Fruit fly (Drosophila melanogaster) ovary, adult (tissue): Measurements from ENCODE around the gene CG4572.
A peak's percentile ranks its signal among the peaks of the same experiment; 100 is the strongest.

ENCODE experiments used
- CG17801 ChIP-seq: fragments of 200-800 bp; optimal IDR thresholded peaks from 2 replicates; lab custom pipeline; 2019; ENCODE audit warnings: missing biosample characterization, mild to moderate bottlenecking, missing genetic modification characterization, moderate library complexity; ENCODE audit not compliant: partially characterized antibody

Gene CG4572

DNA sequence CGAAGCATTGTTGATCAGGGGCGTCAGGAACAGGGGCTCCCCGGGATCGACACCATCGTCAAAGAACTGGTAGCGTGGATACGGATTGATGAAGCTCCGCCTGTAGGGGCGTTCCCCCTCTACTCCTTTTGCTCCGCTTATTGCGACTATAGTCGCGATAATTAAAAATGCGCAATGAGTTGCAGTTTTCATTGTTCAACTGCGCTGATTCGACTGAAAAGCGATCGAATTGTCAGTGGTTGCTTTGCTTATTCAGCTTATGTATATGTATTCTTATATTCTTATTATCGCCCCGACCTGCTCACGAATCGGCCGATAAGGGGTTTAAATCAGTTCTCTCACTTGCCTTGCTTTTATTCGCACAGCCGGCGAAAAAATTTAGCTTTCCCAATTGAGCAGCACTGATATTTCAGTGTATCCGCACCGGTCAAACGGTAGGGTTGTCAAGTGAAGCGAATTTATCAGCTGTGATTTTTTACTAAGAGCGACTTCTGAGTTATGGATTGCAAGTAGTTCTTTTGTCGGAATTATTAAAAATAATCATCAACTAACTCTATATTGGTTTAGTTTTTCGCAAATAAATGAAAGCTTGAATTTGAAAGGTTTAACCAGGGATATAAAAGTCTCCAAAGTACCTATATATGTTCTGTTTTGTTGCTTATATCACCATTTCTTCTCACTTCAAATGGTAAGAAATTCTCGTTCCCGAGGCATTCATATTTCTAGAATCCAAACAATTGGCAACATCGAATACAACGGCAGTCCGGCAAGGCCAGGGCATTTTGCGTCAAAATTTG, at the start of gene CG4572, which contains the start of gene CG4686:
Gene CG4572, minus strand, starts transcription at position 415 of the 797 bp plus-strand sequence.
Gene CG4686, plus strand, starts transcription at position 518 of the 797 bp plus-strand sequence.
- peak; percentile 85 for TF ChIP-seq CG17801 (GFP tag; lab: Kevin White, UChicago)

DNA sequence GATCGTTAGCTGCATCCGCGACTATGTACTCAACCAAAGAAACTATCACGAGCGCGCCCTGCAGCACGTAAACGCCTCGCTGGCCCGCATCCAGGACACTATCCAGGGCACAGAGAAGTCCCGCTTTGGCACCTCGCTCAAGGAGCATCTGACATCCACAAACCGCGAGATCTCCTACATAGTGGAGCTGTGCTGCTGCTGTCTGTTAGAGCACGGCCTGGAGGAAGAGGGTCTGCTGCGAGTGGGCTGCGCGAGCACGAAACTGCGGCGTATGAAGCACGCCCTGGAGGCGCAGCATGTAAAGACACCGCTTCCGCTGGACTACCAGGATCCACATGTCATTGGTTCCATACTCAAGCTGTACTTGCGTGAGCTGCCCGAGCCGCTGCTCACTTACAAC, 46.8 kb upstream of the CG4572 start:
- TF ChIP-seq CG17801 (GFP tag; lab: Kevin White, UChicago), result no peak

DNA sequence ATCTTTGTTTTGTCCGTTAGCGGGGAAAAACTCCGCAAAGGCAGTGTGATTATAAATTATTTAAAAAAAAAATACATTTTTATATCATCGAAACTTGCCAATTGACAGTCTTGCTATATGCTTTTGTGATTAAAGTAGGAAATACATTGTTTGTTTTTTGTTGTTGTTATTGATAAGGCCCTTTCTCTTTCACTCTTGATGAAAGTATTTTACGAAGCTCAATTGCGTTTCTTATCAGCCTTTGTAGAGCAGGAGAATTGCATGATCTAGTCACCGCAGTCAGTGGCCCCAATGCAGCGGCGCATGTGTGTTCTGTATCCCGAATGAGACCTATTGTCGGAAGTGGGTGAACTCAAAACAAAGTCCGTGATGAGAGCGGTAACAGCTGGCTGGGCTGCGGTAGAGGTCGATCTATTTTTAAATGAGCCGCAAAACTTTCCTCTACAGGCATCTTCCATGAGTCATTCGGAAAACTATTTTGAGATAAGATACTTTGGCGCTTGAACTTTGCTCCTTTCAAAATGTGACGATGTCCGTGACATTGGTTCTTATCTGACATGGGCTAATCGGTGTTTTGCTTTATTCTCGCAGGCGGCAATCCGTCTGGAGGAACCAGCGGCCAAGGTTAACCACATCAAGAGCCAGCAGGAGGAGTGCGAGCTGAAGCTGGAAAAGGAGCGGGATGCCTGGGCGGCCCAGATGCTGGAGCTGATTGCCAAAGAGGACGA, 46.3 kb upstream of the CG4572 start:
- TF ChIP-seq CG17801 (GFP tag; lab: Kevin White, UChicago), result no peak

DNA sequence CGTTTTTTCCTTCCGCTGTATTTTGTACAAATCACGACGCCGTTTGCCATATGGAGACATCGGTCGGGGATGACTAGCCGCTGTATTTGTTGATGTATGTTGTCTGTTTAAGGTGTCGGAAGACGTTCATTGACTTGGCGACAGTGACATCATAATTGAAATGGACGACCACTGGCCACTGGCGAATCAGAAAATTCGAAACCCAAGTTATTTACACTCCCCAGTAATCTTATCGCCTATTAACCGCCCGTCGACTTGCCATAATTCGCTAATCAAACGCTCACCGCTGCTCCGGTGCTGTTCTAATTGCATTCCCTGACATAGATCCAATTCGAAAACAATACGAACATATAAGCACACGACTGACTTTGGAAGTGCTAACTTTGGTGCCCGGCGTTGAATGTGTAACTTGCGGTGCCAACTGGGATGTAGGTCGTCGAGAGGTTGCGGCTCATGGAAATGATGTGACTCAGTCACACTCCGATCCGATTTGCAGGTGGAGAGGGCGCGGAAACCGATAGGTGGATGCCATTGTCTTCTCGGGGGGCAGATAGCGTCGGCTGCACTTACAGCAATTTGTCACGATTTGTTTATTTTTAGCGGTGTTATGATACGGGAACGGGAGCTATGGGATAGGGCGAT, 45.5 kb upstream of the CG4572 start:
- TF ChIP-seq CG17801 (GFP tag; lab: Kevin White, UChicago), result no peak

DNA sequence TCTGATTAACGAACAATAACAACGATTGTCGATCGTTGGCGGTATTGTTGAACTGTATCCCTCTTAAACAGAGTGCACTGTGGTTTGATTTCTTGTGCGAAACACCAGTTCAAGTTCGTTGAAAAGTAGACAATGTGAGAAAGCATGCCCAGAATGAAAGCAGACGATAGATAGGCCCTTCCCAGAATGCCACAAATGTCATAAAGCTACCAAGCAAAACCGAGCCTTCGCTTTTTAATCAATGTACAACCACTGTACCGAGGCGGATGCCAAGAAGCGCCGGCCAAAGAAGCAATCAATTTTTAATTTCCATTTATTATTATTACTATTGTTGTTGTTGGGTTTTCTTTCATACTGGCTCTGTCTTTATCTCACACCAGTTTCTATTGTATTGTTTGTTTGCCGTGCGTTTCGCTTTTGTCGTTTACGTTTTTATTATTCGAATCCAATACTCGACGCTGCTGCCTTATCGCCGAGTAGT, 44.7 kb upstream of the CG4572 start:
- TF ChIP-seq CG17801 (GFP tag; lab: Kevin White, UChicago), result no peak

DNA sequence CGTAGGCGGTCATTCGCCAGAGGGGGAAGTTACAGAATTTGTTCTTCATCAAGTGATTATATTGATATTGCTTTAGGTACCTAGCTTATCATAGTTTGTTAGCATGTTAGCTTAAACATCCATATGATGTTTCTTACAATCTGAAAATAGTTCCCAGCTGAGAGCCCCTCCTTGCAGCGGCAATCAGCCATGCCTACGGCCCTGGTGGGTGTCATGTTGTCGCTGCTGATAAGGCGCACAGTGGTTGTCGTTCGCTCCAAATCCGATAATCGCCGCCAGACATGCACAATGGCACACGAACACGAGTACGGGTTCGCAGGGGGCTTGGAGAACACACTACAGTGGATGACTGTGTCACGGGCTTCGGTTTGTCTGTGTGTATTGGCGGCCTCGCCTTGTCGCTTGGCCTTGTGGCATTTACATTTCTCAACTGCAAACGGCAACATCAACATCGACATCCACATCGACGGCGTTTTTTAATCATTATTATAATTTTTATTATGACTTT, 41.8 kb upstream of the CG4572 start:
- TF ChIP-seq CG17801 (GFP tag; lab: Kevin White, UChicago), result peak; percentile 47

DNA sequence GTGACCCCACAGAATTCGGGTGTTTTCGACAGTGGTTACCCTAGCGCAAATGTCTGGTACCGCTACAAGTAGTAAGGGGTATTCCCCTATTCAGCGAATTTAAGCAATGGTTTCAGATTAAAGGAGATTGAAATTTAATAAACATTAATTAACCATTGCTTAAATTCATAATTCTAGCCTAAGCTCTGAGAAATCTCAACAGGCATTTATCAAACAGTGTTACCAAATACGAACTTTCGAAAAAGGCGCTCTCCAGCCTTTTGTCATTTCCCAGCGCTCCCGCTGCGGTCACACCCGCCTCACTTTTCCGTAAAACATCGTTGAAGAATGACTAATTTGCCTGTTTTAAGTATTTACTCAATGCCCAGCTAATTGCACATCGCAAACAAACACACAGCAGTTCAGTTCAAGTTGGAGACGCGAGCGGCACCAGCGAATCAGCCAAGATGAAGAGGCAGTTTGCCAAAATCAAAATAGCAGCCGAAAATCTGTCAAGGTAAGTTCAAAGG, 40.7 kb upstream of the CG4572 start, which contains the start of the genes Surf6 and RhoGAP92B:
Gene Surf6, minus strand, starts transcription at position 4 of the 509 bp plus-strand sequence.
Gene RhoGAP92B, plus strand, starts transcription at position 300 of the 509 bp plus-strand sequence.
- peak; percentile 72 for TF ChIP-seq CG17801 (GFP tag; lab: Kevin White, UChicago)

DNA sequence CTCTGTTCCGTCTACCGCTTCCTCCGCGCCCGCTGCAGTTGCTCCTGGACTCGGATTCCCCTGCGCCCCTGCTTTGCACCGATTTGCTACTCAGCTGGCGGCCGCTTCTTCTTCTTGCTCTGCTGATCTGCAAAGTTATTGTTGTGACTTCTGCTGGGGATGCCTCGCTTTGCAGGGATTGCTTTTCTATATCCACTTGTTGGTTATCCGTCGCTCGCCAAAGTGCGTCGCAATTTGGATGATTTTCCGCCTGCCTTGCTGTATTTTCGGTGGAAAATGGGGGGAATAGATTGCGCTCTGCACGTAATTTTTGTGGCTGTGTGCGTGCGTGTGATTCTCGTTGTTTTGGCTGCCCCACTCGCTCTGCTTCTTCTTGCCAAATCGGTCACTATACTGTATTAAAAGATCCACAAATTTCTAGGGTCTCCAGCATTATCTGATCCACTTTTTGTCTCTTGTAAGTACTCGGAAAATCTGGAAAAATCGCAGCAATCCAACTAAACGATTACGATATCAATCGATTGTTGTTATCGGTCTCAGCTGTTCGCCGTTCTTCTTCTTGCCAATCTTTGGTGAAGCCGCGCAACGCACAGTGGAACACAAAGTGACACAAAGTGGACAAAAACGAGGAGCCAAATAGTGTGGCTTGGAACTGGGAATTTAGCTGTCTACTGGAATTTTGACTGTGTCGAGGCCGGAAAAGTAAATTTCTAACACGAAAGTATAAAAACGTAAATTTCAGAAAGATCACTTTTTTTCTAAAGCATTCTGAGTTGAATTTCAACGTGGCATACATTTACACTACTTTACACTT, 38.9 kb upstream of the CG4572 start, which contains the start of gene ClpX:
Gene ClpX, minus strand, starts transcription at position 764 of the 814 bp plus-strand sequence.
- peak; percentile 54 for TF ChIP-seq CG17801 (GFP tag; lab: Kevin White, UChicago)

DNA sequence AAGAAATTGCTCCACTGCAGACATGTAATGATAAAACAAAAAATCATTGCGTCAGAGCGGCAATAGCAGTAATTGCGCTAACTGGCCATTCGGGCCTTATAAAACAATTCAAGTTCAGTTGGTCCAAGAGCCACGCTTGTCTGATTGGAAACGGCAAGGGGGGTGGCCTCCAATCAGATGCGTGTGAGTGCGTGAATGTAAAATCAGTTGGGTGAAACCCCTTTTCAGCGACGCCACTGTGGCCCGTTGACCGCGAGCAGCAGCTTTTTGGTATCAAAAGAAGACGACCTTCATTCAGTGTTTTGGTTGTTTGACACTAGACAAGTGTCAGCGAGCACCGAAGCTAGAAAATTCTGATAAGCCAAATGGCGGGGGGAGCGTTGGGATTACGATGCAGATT, 38.1 kb upstream of the CG4572 start:
- no peak for TF ChIP-seq CG17801 (GFP tag; lab: Kevin White, UChicago)

DNA sequence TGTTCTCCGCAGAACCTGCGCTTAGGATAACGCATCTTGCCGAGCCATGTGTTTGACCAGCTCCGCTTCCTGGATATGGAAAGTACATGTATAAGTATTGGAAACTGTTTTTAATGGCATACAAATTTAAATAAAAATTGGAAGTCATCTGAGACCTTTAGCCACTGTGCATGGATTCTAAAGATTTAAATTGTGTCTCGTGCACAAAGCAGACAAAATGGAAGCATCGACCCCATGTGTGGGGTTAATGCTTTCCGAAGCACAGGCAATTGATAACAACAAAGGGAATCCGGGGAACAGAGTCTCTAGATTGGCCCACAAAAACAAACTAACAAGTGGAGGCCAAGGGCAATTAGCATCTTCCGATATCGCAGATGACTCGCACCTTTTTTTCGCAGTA, 37.5 kb upstream of the CG4572 start:
- no peak for TF ChIP-seq CG17801 (GFP tag; lab: Kevin White, UChicago)

DNA sequence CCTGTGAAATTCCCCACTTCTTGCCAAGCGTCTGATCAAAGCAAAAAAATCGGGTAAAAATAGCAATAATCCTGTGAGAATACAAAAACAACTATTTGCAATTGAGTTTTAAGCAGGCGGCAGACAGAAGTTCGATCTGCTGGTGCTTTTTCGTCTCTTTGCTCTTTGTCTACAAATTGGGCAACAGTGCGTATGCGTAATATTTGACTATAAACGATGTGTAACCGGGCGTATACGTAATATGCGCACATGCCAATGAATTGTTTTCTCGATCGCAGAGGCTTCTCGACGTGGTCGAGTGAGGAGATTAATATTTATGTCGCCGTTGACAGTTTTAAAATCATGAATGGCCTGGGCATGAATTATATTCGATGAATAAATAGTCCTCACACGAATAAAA, 31.1 kb upstream of the CG4572 start:
- no peak for TF ChIP-seq CG17801 (GFP tag; lab: Kevin White, UChicago)

DNA sequence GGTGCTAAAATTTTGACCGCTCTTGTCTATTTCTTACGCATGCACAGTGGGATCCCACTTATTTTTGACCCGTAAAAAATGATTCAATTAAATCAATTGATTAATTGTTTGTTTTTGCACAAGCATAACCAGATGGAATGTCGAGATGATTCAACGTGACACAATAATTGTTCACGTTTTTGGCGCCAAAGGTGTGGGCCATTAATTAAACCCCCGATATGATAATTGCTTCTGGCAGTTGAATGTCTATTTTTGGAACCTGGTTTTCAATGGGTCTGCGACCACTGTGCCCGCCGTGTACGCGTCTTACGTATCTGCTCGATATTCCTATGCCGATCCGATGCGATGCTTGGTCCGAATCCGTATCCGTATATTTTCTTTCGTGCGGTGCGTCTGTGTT, 27.9 kb upstream of the CG4572 start:
- peak; percentile 16 for TF ChIP-seq CG17801 (GFP tag; lab: Kevin White, UChicago)

DNA sequence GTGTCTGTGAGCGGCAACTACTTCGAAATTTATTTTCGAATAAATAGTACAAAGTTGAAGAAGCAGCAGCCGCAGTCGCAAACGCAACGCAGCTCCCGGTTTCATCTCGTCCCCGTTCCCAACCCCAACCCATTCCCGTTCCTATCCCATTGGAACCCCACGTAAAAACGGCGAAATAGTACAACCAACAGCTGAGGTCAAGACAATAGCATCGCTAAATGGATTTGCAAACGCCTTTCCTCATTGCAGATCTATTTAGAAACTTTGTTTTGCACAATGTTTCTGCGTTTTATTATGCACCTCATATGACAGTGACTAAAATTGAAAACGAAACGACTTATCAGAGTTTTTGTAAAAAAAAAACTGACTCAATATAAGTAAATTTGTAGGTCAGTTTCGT, 27.2 kb upstream of the CG4572 start:
- no peak for TF ChIP-seq CG17801 (GFP tag; lab: Kevin White, UChicago)
